Worm (Caenorhabditis elegans): Measurements from ENCODE around the gene F28A12.10.

The F28A12.10 gene

DNA sequence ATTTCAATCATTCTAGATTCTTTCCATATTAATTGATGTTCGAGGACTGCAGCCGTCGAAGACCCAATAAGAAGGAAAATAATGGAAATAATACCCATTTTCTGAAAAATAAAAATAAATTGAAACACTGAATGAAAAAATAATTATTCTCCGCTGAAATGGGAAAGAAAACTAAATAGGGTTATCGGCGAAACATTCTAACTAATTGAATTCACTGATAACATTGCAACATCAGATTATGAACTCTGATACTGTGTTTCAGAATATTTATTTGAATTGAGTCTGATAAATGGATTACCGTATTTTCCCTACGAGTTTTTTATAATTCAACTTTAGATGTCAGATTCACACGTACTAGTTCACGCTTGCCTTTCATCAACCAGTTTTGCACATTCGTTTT is 5.5 kb upstream of the F28A12.10 start, which contains the start of gene asp-13:
Gene asp-13, minus strand, starts transcription at position 101 of the 400 bp plus-strand sequence.
- TF ChIP-seq nhr-23 (tag; optimal IDR thresholded peaks at IDR 0.05) = no peak
- no peak for TF ChIP-seq nhr-12 (tag; optimal IDR thresholded peaks at IDR 0.05)
- TF ChIP-seq elt-2 (tag; optimal IDR thresholded peaks at IDR 0.05) = peak; percentile 17

DNA sequence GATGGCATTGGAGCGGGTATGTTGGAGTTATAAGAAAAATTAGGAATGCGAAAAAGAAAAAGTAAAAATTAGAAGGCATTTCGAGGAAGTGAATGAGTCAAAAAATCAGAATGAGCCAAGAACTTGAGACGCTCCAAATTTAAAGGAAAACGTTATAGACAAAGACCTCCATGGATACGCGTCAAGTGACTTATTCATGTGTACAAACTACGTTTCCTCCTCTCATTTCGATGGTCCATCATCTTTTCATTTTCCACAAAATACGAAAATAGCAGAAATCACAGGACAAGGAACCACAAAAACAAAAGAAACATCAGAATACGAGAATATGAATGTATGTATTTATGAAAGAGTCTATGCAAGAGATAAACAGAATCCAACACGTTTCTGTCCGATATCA is 3.7 kb upstream of the F28A12.10 start, which contains the start of gene F28A12.3:
Gene F28A12.3, minus strand, starts transcription at position 101 of the 400 bp plus-strand sequence.
- no peak for TF ChIP-seq daf-12 (tag; optimal IDR thresholded peaks at IDR 0.05)
- no peak for TF ChIP-seq zag-1 (tag; optimal IDR thresholded peaks at IDR 0.05)
- no peak for TF ChIP-seq sea-2 (GFP tag; optimal IDR thresholded peaks at IDR 0.05)

DNA sequence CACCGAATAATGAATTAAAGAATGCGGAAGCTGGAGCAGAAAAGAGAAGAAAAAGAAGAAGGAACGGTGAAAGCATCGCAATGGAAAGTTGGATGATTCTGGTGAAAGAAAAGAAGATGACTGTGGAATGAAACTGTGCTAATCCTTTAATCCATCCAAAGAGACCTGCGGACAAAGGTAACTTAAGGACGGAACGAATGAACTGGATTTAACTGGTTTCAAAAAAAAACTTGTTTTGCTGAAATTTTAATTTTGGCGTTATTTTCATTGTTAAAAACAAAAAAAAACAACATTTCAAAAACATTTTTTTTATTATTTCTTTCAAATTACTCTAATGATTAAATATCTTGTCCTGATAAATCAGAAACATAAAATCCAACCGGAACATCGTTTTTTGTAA is 659 bp downstream of the F28A12.10 start, which contains the start of gene grl-12:
Gene grl-12, minus strand, starts transcription at position 101 of the 400 bp plus-strand sequence.
- no peak for TF ChIP-seq nhr-67 (tag; optimal IDR thresholded peaks at IDR 0.05)
- TF ChIP-seq skn-1 (tag; optimal IDR thresholded peaks at IDR 0.05) = no peak

DNA sequence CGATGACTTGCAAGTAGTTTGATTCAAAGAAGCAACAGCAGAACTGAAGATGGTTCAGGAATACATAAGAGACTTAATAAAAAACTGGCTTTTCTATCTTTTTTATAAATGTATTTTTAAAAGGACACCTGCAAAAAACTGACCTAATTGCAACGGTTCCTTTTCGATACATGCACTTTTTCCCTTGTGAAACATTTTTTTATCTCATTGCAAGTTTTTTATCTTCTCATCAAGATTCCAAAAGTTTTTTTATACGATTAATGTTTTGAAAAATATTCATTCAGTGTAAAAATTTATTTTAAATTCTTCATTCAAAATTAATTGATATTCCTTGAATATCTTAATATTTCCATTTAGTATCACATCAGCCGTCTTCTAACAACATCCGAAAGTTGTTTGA is 2.0 kb downstream of the F28A12.10 start, which contains the start of gene oac-29:
Gene oac-29, minus strand, starts transcription at position 101 of the 400 bp plus-strand sequence.
- no peak for TF ChIP-seq daf-12 (tag; optimal IDR thresholded peaks at IDR 0.05)
- no peak for TF ChIP-seq mml-1 (tag; optimal IDR thresholded peaks at IDR 0.05)
- no peak for TF ChIP-seq snpc-4 (tag; optimal IDR thresholded peaks at IDR 0.05)
- no peak for TF ChIP-seq egl-27 (tag; optimal IDR thresholded peaks at IDR 0.05)
- TF ChIP-seq mdl-1 (tag; optimal IDR thresholded peaks at IDR 0.05) = no peak
- no peak for TF ChIP-seq ZK546.5 (tag; optimal IDR thresholded peaks at IDR 0.05)
- no peak for TF ChIP-seq fkh-2 (tag; optimal IDR thresholded peaks at IDR 0.05)
- TF ChIP-seq ceh-82 (tag; optimal IDR thresholded peaks at IDR 0.05) = no peak
- no peak for TF ChIP-seq nfya-1 (tag; optimal IDR thresholded peaks at IDR 0.05; ENCODE audit: insufficient read depth)
- no peak for TF ChIP-seq lin-39 (tag; optimal IDR thresholded peaks at IDR 0.05)
- no peak for TF ChIP-seq ztf-11 (tag; optimal IDR thresholded peaks at IDR 0.05)
- TF ChIP-seq sea-2 (GFP tag; optimal IDR thresholded peaks at IDR 0.05) = no peak
- no peak for TF ChIP-seq nhr-43 (tag; optimal IDR thresholded peaks at IDR 0.05; ENCODE audit: poor library complexity, severe bottlenecking)
- no peak for TF ChIP-seq elt-3 (tag; optimal IDR thresholded peaks at IDR 0.05)
- no peak for TF ChIP-seq nhr-76 (tag; optimal IDR thresholded peaks at IDR 0.05)
- no peak for TF ChIP-seq egl-5 (tag; optimal IDR thresholded peaks at IDR 0.05)
- TF ChIP-seq pha-4 (tag; optimal IDR thresholded peaks at IDR 0.05) = no peak
- TF ChIP-seq ceh-16 (tag; optimal IDR thresholded peaks at IDR 0.05) = no peak
- TF ChIP-seq tbx-2 (tag; optimal IDR thresholded peaks at IDR 0.05) = no peak

DNA sequence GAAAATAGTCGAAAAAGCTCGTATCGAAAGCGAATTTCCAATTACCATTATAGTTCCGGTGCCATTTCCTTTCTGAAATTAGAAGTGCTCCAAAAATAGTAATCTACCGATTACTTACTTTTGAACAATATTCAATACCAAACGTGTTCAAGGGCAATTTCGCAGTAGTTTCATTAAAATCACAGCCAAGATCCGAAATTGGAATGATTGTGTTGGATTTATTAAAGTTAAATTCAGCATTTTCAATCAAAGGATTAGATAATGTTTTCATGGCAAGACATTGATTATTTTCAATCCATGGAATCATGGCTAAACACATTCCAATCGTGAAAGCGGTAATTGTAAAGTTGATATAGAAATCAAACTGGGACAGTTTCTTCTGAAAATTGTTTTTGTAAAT is 4.8 kb downstream of the F28A12.10 start:
- TF ChIP-seq ceh-9 (tag; optimal IDR thresholded peaks at IDR 0.05) = no peak
- TF ChIP-seq R02D3.7 (tag; optimal IDR thresholded peaks at IDR 0.05) = no peak
- TF ChIP-seq elt-2 (tag; optimal IDR thresholded peaks at IDR 0.05) = no peak
- no peak for TF ChIP-seq nfya-1 (tag; optimal IDR thresholded peaks at IDR 0.05; ENCODE audit: insufficient read depth)
- no peak for TF ChIP-seq unc-62 (GFP tag; optimal IDR thresholded peaks at IDR 0.05)
- no peak for TF ChIP-seq jun-1 (tag; optimal IDR thresholded peaks at IDR 0.05)
- TF ChIP-seq lin-15B (tag; optimal IDR thresholded peaks at IDR 0.05) = no peak
- no peak for TF ChIP-seq nhr-77 (tag; optimal IDR thresholded peaks at IDR 0.05)
- no peak for TF ChIP-seq nhr-237 (tag; optimal IDR thresholded peaks at IDR 0.05)
- no peak for TF ChIP-seq ztf-4 (tag; optimal IDR thresholded peaks at IDR 0.05)
- TF ChIP-seq elt-1 (tag; optimal IDR thresholded peaks at IDR 0.05) = no peak
- no peak for TF ChIP-seq nhr-67 (tag; optimal IDR thresholded peaks at IDR 0.05)
- TF ChIP-seq nhr-28 (tag; optimal IDR thresholded peaks at IDR 0.05) = no peak
